Worm (Caenorhabditis elegans) whole organism, L1 larva: ENCODE measurements around the gene vav-1.

Experiments used
- aly-2 ChIP-seq: fragments of 150-350 bp; optimal IDR thresholded peaks from 2 replicates; lab custom pipeline; 2014; ENCODE audit warnings: missing biosample characterization, missing genetic modification characterization
- dpl-1 ChIP-seq, 3 experiments: fragments of 150-350 bp in 2 of 3; sonication (generic microtip) in 1 of 3; optimal IDR thresholded peaks; 2 replicates each; lab custom pipeline; 2014 to 2017; ENCODE audit warnings: missing biosample characterization in 3 of 3, missing genetic modification characterization in 3 of 3, missing genetic modification reagents in 3 of 3
- fos-1 ChIP-seq: fragments of 150-350 bp; optimal IDR thresholded peaks from 2 replicates; lab custom pipeline; 2014; ENCODE audit warnings: missing biosample characterization, missing genetic modification characterization
- lin-13 ChIP-seq: fragments of 150-350 bp; optimal IDR thresholded peaks from 2 replicates; lab custom pipeline; 2014; ENCODE audit warnings: missing biosample characterization, missing genetic modification reagents, missing genetic modification characterization
- mdl-1 ChIP-seq, 2 experiments: fragments of 150-350 bp; optimal IDR thresholded peaks; 2 replicates each; lab custom pipeline; 2014 to 2017; ENCODE audit warnings: missing biosample characterization in 2 of 2, missing genetic modification characterization in 2 of 2, inconsistent platforms in 1 of 2
- nhr-237 ChIP-seq: fragments of 150-350 bp; optimal IDR thresholded peaks from 2 replicates; lab custom pipeline; 2014; ENCODE audit warnings: missing biosample characterization, missing genetic modification characterization
- rnt-1 ChIP-seq: sonication (generic microtip); optimal IDR thresholded peaks from 2 replicates; lab custom pipeline; 2016; ENCODE audit warnings: mild to moderate bottlenecking, missing genetic modification characterization, moderate library complexity, missing compliant biosample characterization
- tlp-1 ChIP-seq: fragments of 150-350 bp; optimal IDR thresholded peaks from 2 replicates; lab custom pipeline; 2014; ENCODE audit warnings: missing biosample characterization, missing genetic modification characterization
- unc-62 ChIP-seq: fragments of 150-350 bp; optimal IDR thresholded peaks from 2 replicates; lab custom pipeline; 2014; ENCODE audit warnings: missing biosample characterization, missing genetic modification reagents, missing genetic modification characterization
- vab-15 ChIP-seq: sonication (generic microtip); optimal IDR thresholded peaks from 2 replicates; lab custom pipeline; 2017; ENCODE audit warnings: missing genotype, mild to moderate bottlenecking, missing genetic modification characterization, missing compliant biosample characterization
- zip-4 ChIP-seq: fragments of 200-800 bp; sonication (Bioruptor generic); optimal IDR thresholded peaks from 2 replicates; lab custom pipeline; 2018; ENCODE audit warnings: mild to moderate bottlenecking, missing genetic modification characterization, moderate library complexity, missing compliant biosample characterization

- no peak for TF ChIP-seq unc-62 (GFP tag; lab: Kevin White, UChicago)
- TF ChIP-seq vab-15 (tag; lab: Kevin White, UChicago): no peak
- no peak for TF ChIP-seq zip-4
- no peak for TF ChIP-seq fos-1
- TF ChIP-seq nhr-237: no peak
- TF ChIP-seq tlp-1 (tag; lab: Kevin White, UChicago): no peak
- no peak for TF ChIP-seq dpl-1 (GFP tag; optimal IDR thresholded peaks at IDR 0.05; lab: Kevin White, UChicago)
- TF ChIP-seq lin-13 (GFP tag; lab: Kevin White, UChicago): no peak
- no peak for TF ChIP-seq aly-2
- no peak for TF ChIP-seq mdl-1 (tag; optimal IDR thresholded peaks at IDR 0.05; lab: Kevin White, UChicago)
- no peak for TF ChIP-seq rnt-1 (tag; lab: Kevin White, UChicago)
Observed at ce11 chrX:9180823-9181222, 51.1 kb downstream of the vav-1 start, which contains the start of gene Y81B9A.4.
